Worm (Caenorhabditis elegans) whole organism, L1 larva: ENCODE measurements around the gene sipa-1.
A peak's percentile ranks its signal among the peaks of the same experiment; 100 is the strongest.

Experiments
- C04F5.9 ChIP-seq: sonication (generic microtip); optimal IDR thresholded peaks from 2 replicates; lab custom pipeline; 2016; ENCODE audit warnings: missing genetic modification characterization, missing compliant biosample characterization
- C34B4.2 ChIP-seq: sonication (generic microtip); optimal IDR thresholded peaks from 2 replicates; lab custom pipeline; 2017; ENCODE audit warnings: mild to moderate bottlenecking, missing genetic modification characterization, missing compliant biosample characterization
- F16B12.6 ChIP-seq: fragments of 150-350 bp; optimal IDR thresholded peaks from 2 replicates; lab custom pipeline; 2014; ENCODE audit warnings: missing biosample characterization, missing genetic modification characterization
- Y116A8C.19 ChIP-seq: sonication (generic microtip); optimal IDR thresholded peaks from 2 replicates; lab custom pipeline; 2016; ENCODE audit warnings: missing compliant biosample characterization, missing genetic modification characterization, borderline replicate concordance
- aha-1 ChIP-seq: fragments of 150-350 bp; optimal IDR thresholded peaks from 2 replicates; lab custom pipeline; 2014; ENCODE audit warnings: missing biosample characterization, missing genetic modification characterization
- alr-1 ChIP-seq: fragments of 200-800 bp; sonication (Bioruptor generic); optimal IDR thresholded peaks from 2 replicates; lab custom pipeline; 2018; ENCODE audit warnings: borderline replicate concordance, mild to moderate bottlenecking, missing genetic modification characterization, missing compliant biosample characterization
- aly-2 ChIP-seq: fragments of 150-350 bp; optimal IDR thresholded peaks from 2 replicates; lab custom pipeline; 2014; ENCODE audit warnings: missing biosample characterization, missing genetic modification characterization
- blmp-1 ChIP-seq: fragments of 150-350 bp; optimal IDR thresholded peaks from 2 replicates; lab custom pipeline; 2014; ENCODE audit warnings: missing biosample characterization, missing genetic modification characterization
- ceh-82 ChIP-seq, 3 experiments: fragments of 150-350 bp in 1 of 3; sonication (generic microtip) in 2 of 3; optimal IDR thresholded peaks; 2 replicates each; lab custom pipeline; 2014 to 2017; ENCODE audit warnings: missing biosample characterization in 3 of 3, missing genetic modification characterization in 3 of 3
- ceh-88 ChIP-seq: fragments of 200-800 bp; sonication (Bioruptor generic); IDR thresholded peaks from 2 replicates; pipeline ENCODE4 v1.3.6; 2022; ENCODE audit warnings: missing genetic modification characterization, missing compliant biosample characterization
- ces-1 ChIP-seq: fragments of 150-350 bp; optimal IDR thresholded peaks from 2 replicates; lab custom pipeline; 2014; ENCODE audit warnings: missing biosample characterization, missing genetic modification reagents, missing genetic modification characterization
- dpl-1 ChIP-seq, 3 experiments: fragments of 150-350 bp in 2 of 3; sonication (generic microtip) in 1 of 3; optimal IDR thresholded peaks; 2 replicates each; lab custom pipeline; 2014 to 2017; ENCODE audit warnings: missing biosample characterization in 3 of 3, missing genetic modification characterization in 3 of 3, missing genetic modification reagents in 3 of 3
- efl-1 ChIP-seq, 4 experiments: fragments of 150-350 bp; optimal IDR thresholded peaks in 3 of 4; peaks in 1 of 4; 1 replicate in 1 of 4; 2 replicates in 3 of 4; lab custom pipeline; 2014; ENCODE audit warnings: missing biosample characterization in 2 of 4, missing genetic modification characterization in 2 of 4, missing genetic modification reagents in 2 of 4
- efl-3 ChIP-seq: fragments of 200-800 bp; sonication (Bioruptor generic); optimal IDR thresholded peaks from 2 replicates; lab custom pipeline; 2018; ENCODE audit warnings: mild to moderate bottlenecking, missing genetic modification characterization, missing compliant biosample characterization
- egl-13 ChIP-seq: sonication (generic microtip); optimal IDR thresholded peaks from 2 replicates; lab custom pipeline; 2016; ENCODE audit warnings: missing genotype, missing genetic modification reagents, missing genetic modification characterization, missing compliant biosample characterization
- elt-3 ChIP-seq, 6 experiments: fragments of 150-350 bp in 1 of 6; sonication (generic microtip); optimal IDR thresholded peaks; 2 replicates each; lab custom pipeline; 2017 to 2018; ENCODE audit warnings: missing biosample characterization in 6 of 6, missing genetic modification characterization in 6 of 6, inconsistent platforms in 1 of 6
- ets-5 ChIP-seq: fragments of 200-800 bp; sonication (Bioruptor generic); IDR thresholded peaks from 2 replicates; pipeline ENCODE4 v1.3.6; 2022; ENCODE audit warnings: missing genetic modification characterization, missing compliant biosample characterization
- fkh-8 ChIP-seq: sonication (generic microtip); optimal IDR thresholded peaks from 2 replicates; lab custom pipeline; 2016; ENCODE audit warnings: mild to moderate bottlenecking, missing genetic modification characterization, missing compliant biosample characterization
- fos-1 ChIP-seq: fragments of 150-350 bp; optimal IDR thresholded peaks from 2 replicates; lab custom pipeline; 2014; ENCODE audit warnings: missing biosample characterization, missing genetic modification characterization
- hlh-17 ChIP-seq: fragments of 200-800 bp; sonication (Bioruptor generic); optimal IDR thresholded peaks from 2 replicates; lab custom pipeline; 2018; ENCODE audit warnings: missing genetic modification characterization, mild to moderate bottlenecking, missing compliant biosample characterization, moderate library complexity, borderline replicate concordance
- irx-1 ChIP-seq: sonication (generic microtip); optimal IDR thresholded peaks from 2 replicates; lab custom pipeline; 2016; ENCODE audit warnings: missing genetic modification characterization, missing compliant biosample characterization
- jun-1 ChIP-seq: fragments of 150-350 bp; optimal IDR thresholded peaks from 2 replicates; lab custom pipeline; 2014; ENCODE audit warnings: missing biosample characterization, missing genetic modification reagents, missing genetic modification characterization
- lin-15B ChIP-seq: fragments of 150-350 bp; sonication (generic microtip); optimal IDR thresholded peaks from 3 replicates; lab custom pipeline; 2014; ENCODE audit warnings: missing biosample characterization, missing genetic modification characterization
- lin-39 ChIP-seq: fragments of 150-350 bp; optimal IDR thresholded peaks from 2 replicates; lab custom pipeline; 2014; ENCODE audit warnings: missing biosample characterization, missing genetic modification reagents, missing genetic modification characterization
- lir-3 ChIP-seq: sonication (generic microtip); optimal IDR thresholded peaks from 2 replicates; lab custom pipeline; 2016; ENCODE audit warnings: mild to moderate bottlenecking, missing genetic modification characterization, moderate library complexity, missing compliant biosample characterization; ENCODE audit not compliant: poor library complexity
- mab-9 ChIP-seq: fragments of 200-800 bp; sonication (Bioruptor generic); IDR thresholded peaks from 2 replicates; pipeline ENCODE4 v1.3.6; 2022; ENCODE audit warnings: missing genetic modification reagents, missing genetic modification characterization, missing compliant biosample characterization
- mef-2 ChIP-seq: fragments of 150-350 bp; optimal IDR thresholded peaks from 2 replicates; lab custom pipeline; 2014; ENCODE audit warnings: missing biosample characterization, missing genetic modification characterization
- nhr-12 ChIP-seq: sonication (generic microtip); optimal IDR thresholded peaks from 2 replicates; lab custom pipeline; 2017; ENCODE audit warnings: missing biosample characterization, missing genetic modification characterization
- nhr-19 ChIP-seq: fragments of 200-800 bp; sonication (Bioruptor generic); conservative IDR thresholded peaks from 2 replicates; pipeline ENCODE4 v1.3.6; 2022; ENCODE audit warnings: missing genetic modification characterization, missing compliant biosample characterization
- nhr-237 ChIP-seq: fragments of 150-350 bp; optimal IDR thresholded peaks from 2 replicates; lab custom pipeline; 2014; ENCODE audit warnings: missing biosample characterization, missing genetic modification characterization
- nhr-28 ChIP-seq: fragments of 150-350 bp; optimal IDR thresholded peaks from 2 replicates; lab custom pipeline; 2014; ENCODE audit warnings: missing biosample characterization, missing genetic modification characterization
- nhr-47 ChIP-seq: sonication (generic microtip); optimal IDR thresholded peaks from 2 replicates; lab custom pipeline; 2016; ENCODE audit warnings: mild to moderate bottlenecking, missing genetic modification characterization, moderate library complexity, missing compliant biosample characterization
- nhr-71 ChIP-seq: sonication (generic microtip); optimal IDR thresholded peaks from 2 replicates; lab custom pipeline; 2016; ENCODE audit warnings: mild to moderate bottlenecking, missing genetic modification characterization, moderate library complexity, missing compliant biosample characterization
- nhr-77 ChIP-seq: fragments of 150-350 bp; optimal IDR thresholded peaks from 2 replicates; lab custom pipeline; 2014; ENCODE audit warnings: missing biosample characterization, missing genetic modification characterization
- nhr-84 ChIP-seq: sonication (generic microtip); optimal IDR thresholded peaks from 2 replicates; lab custom pipeline; 2017; ENCODE audit warnings: missing biosample characterization, missing genetic modification characterization
- nhr-85 ChIP-seq: sonication (generic microtip); peaks from one replicate; lab custom pipeline; 2016; ENCODE audit warnings: missing genetic modification characterization, inconsistent platforms, missing compliant biosample characterization
- nhr-90 ChIP-seq: sonication (generic microtip); optimal IDR thresholded peaks from 2 replicates; lab custom pipeline; 2016; ENCODE audit warnings: mild to moderate bottlenecking, missing genetic modification characterization, missing compliant biosample characterization; ENCODE audit not compliant: poor library complexity
- pag-3 ChIP-seq: sonication (generic microtip); optimal IDR thresholded peaks from 2 replicates; lab custom pipeline; 2017; ENCODE audit warnings: missing genetic modification characterization, mild to moderate bottlenecking, missing compliant biosample characterization, antibody characterized with exemption, borderline replicate concordance; ENCODE audit not compliant: insufficient read depth
- pax-3 ChIP-seq: fragments of 200-800 bp; sonication (Bioruptor generic); optimal IDR thresholded peaks from 2 replicates; lab custom pipeline; 2018; ENCODE audit warnings: mild to moderate bottlenecking, missing genetic modification characterization, moderate library complexity, missing compliant biosample characterization
- pqm-1 ChIP-seq: sonication (generic microtip); optimal IDR thresholded peaks from 3 replicates; lab custom pipeline; 2017; ENCODE audit warnings: missing biosample characterization, missing genetic modification characterization
- skn-1 ChIP-seq: fragments of 150-350 bp; optimal IDR thresholded peaks from 2 replicates; lab custom pipeline; 2014; ENCODE audit warnings: missing biosample characterization, missing genetic modification characterization
- snu-23 ChIP-seq: sonication (generic microtip); optimal IDR thresholded peaks from 2 replicates; lab custom pipeline; 2016; ENCODE audit warnings: missing genetic modification characterization, missing compliant biosample characterization
- sox-4 ChIP-seq: sonication (generic microtip); optimal IDR thresholded peaks from 2 replicates; lab custom pipeline; 2016; ENCODE audit warnings: missing genetic modification characterization, missing compliant biosample characterization
- sptf-1 ChIP-seq: fragments of 150-350 bp; optimal IDR thresholded peaks from 2 replicates; lab custom pipeline; 2014; ENCODE audit warnings: missing biosample characterization, missing genetic modification characterization
- swsn-7 ChIP-seq: sonication (generic microtip); optimal IDR thresholded peaks from 2 replicates; lab custom pipeline; 2016; ENCODE audit warnings: missing genetic modification characterization, missing compliant biosample characterization
- tlp-1 ChIP-seq: fragments of 150-350 bp; optimal IDR thresholded peaks from 2 replicates; lab custom pipeline; 2014; ENCODE audit warnings: missing biosample characterization, missing genetic modification characterization
- unc-130 ChIP-seq: fragments of 150-350 bp; optimal IDR thresholded peaks from 2 replicates; lab custom pipeline; 2017; ENCODE audit warnings: missing biosample characterization, missing genetic modification characterization, inconsistent platforms
- unc-30 ChIP-seq: sonication (generic microtip); optimal IDR thresholded peaks from 2 replicates; lab custom pipeline; 2017; ENCODE audit warnings: missing biosample characterization, missing genetic modification characterization
- unc-62 ChIP-seq: fragments of 150-350 bp; optimal IDR thresholded peaks from 2 replicates; lab custom pipeline; 2014; ENCODE audit warnings: missing biosample characterization, missing genetic modification reagents, missing genetic modification characterization
- unc-86 ChIP-seq: sonication (generic microtip); optimal IDR thresholded peaks from 2 replicates; lab custom pipeline; 2016; ENCODE audit warnings: missing genetic modification characterization, missing compliant biosample characterization
- unc-98 ChIP-seq: fragments of 200-800 bp; sonication (Bioruptor generic); IDR thresholded peaks from 2 replicates; pipeline ENCODE4 v1.3.6; 2022; ENCODE audit warnings: missing genetic modification characterization, missing compliant biosample characterization
- vab-15 ChIP-seq: sonication (generic microtip); optimal IDR thresholded peaks from 2 replicates; lab custom pipeline; 2017; ENCODE audit warnings: missing genotype, mild to moderate bottlenecking, missing genetic modification characterization, missing compliant biosample characterization
- zag-1 ChIP-seq: fragments of 150-350 bp; optimal IDR thresholded peaks from 2 replicates; lab custom pipeline; 2014; ENCODE audit warnings: missing biosample characterization, missing genetic modification characterization

Gene sipa-1

ce11 chrV:11638634-11639117, 1.6 kb upstream of the sipa-1 start:
- TF ChIP-seq sptf-1 (tag; lab: Kevin White, UChicago) (no peak), ceh-82 (tag; optimal IDR thresholded peaks at IDR 0.05; lab: Kevin White, UChicago) (peak in 2 of 3 experiments; percentile 32 to 39), swsn-7 (tag; lab: Kevin White, UChicago) (peak; percentile 44), skn-1 (no peak), elt-3 (tag; optimal IDR thresholded peaks at IDR 0.05; lab: Kevin White, UChicago) (no peak), zag-1 (tag; lab: Kevin White, UChicago) (no peak), fkh-8 (tag; lab: Kevin White, UChicago) (peak; percentile 70), snu-23 (GFP tag; lab: Kevin White, UChicago) (peak; percentile 28), lin-39 (tag; lab: Kevin White, UChicago) (no peak), pag-3 (tag; lab: Kevin White, UChicago) (no peak), unc-130 (tag; lab: Kevin White, UChicago) (peak; percentile 15), nhr-71 (peak; percentile 77), sox-4 (tag; lab: Kevin White, UChicago) (no peak), alr-1 (tag; lab: Kevin White, UChicago) (no peak), nhr-19 (GFP tag; lab: Robert Waterston, UW) (peak; percentile 78), Y116A8C.19 (tag; lab: Kevin White, UChicago) (no peak), ces-1 (GFP tag; lab: Kevin White, UChicago) (no peak), dpl-1 (GFP tag; optimal IDR thresholded peaks at IDR 0.05; lab: Kevin White, UChicago) (peak in 1 of 3 experiments; percentile 21), vab-15 (tag; lab: Kevin White, UChicago) (peak; percentile 4), pax-3 (peak; percentile 74), nhr-28 (no peak), nhr-12 (tag; lab: Kevin White, UChicago) (no peak), mab-9 (no peak), egl-13 (tag; lab: Kevin White, UChicago) (peak; percentile 50), ets-5 (GFP tag; lab: Robert Waterston, UW) (no peak), unc-98 (peak; percentile 21; the same call in 1 of the 2 replicates), C04F5.9 (tag; lab: Kevin White, UChicago) (no peak), unc-30 (tag; lab: Kevin White, UChicago) (no peak), pqm-1 (tag; lab: Kevin White, UChicago) (no peak), lir-3 (tag; lab: Kevin White, UChicago) (no peak), F16B12.6 (tag; lab: Kevin White, UChicago) (no peak), mef-2 (no peak), nhr-77 (tag; lab: Kevin White, UChicago) (peak; percentile 12), irx-1 (tag; lab: Kevin White, UChicago) (peak; percentile 21), aha-1 (tag; lab: Kevin White, UChicago) (no peak), jun-1 (tag; lab: Kevin White, UChicago) (peak; percentile 31), C34B4.2 (tag; lab: Kevin White, UChicago) (no peak), efl-3 (no peak), unc-62 (no peak), lin-15B (no peak), aly-2 (tag; lab: Kevin White, UChicago) (no peak), nhr-47 (tag; lab: Kevin White, UChicago) (peak; percentile 42), ceh-88 (GFP tag; lab: Robert Waterston, UW) (peak; percentile 57; the same call in 1 of the 2 replicates), unc-86 (tag; lab: Kevin White, UChicago) (peak; percentile 28), nhr-84 (tag; lab: Kevin White, UChicago) (no peak), hlh-17 (no peak), nhr-90 (no peak), nhr-85 (peak; percentile 68), fos-1 (tag; lab: Kevin White, UChicago) (no peak), blmp-1 (tag; lab: Kevin White, UChicago) (peak; percentile 62), efl-1 (optimal IDR thresholded peaks at IDR 0.05; lab: Kevin White, UChicago) (peak; percentile 26 to 39), efl-1 (GFP tag; optimal IDR thresholded peaks at IDR 0.05 in 1 of 2; lab: Kevin White, UChicago) (peak in 1 of 2 experiments; percentile 77), nhr-237 (tag; lab: Kevin White, UChicago) (no peak), tlp-1 (tag; lab: Kevin White, UChicago) (no peak)
